1 worm cellular context compared by ENCODE assay signal in the genomic region with DNA sequence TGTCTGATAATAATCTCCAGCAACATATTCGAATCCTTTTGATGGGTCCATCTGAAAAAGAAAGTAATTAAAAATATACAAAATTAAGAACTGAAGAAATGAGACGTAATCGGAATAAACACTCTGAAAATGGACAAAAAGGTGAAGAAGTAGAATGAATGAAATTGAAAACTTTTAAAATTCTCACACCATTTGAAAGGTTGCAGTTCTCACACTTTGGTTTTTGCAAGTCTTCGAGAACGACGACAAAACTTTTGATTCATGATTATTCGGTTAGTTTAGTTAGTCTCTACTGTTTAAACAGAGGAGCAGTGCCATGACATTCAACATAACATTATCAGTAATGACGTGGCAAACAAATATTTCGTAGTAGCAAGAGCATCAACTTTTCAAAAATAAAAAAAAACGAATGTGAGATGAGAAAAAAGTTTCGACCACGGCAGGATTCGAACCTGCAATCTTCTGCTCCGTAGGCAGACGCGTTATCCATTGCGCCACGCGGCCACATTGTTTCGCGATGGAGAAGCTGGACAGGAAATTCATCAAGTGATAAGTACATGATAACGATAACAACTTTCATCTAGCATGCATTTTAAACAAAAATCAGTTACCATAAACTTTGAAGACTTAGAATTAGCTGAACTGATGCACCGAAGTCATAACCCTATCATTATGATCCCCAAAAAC.
TF ChIP-seq lines count a peak whose summit lies in the region.

A gene (minus strand): TSS at position 51 of the 687 bp plus-strand sequence.

TF ChIP-seq in whole organism, L4 larva, 104 proteins besides CTCF, POLR2A, EP300 and RAD21 (continued from another document):
- peak; percentile 59; the same call in 1 of the 2 replicates for TF ChIP-seq F26F4.8 (GFP tag; conservative IDR thresholded peaks at IDR 0.05; lab: Robert Waterston, UW)
- TF ChIP-seq D1046.2 (GFP tag; IDR thresholded peaks at IDR 0.05; lab: Robert Waterston, UW) = no peak
- TF ChIP-seq R02D3.7 (tag; optimal IDR thresholded peaks at IDR 0.05; lab: Kevin White, UChicago) = no peak
- TF ChIP-seq egl-27 (tag; optimal IDR thresholded peaks at IDR 0.05; lab: Kevin White, UChicago) = no peak
- no peak for TF ChIP-seq ZK546.5 (tag; optimal IDR thresholded peaks at IDR 0.05; lab: Kevin White, UChicago)
- TF ChIP-seq lin-38 (GFP tag; IDR thresholded peaks at IDR 0.05; lab: Robert Waterston, UW) = peak; percentile 64
- TF ChIP-seq unc-39 (tag; optimal IDR thresholded peaks at IDR 0.05; lab: Kevin White, UChicago) = no peak
- no peak for TF ChIP-seq daf-12 (tag; optimal IDR thresholded peaks at IDR 0.05; lab: Kevin White, UChicago)
- no peak for TF ChIP-seq snpc-4 (tag; optimal IDR thresholded peaks at IDR 0.05; lab: Kevin White, UChicago)
- TF ChIP-seq unc-130 (GFP tag; optimal IDR thresholded peaks at IDR 0.05; lab: Kevin White, UChicago) = no peak
- TF ChIP-seq hlh-11 (tag; optimal IDR thresholded peaks at IDR 0.05; lab: Kevin White, UChicago) = no peak
- TF ChIP-seq arid-1 (GFP tag; conservative IDR thresholded peaks at IDR 0.05; lab: Robert Waterston, UW) = 0 out of 2 replicates have a peak, but pooled peaks have one; percentile 60
- TF ChIP-seq mep-1 (tag; optimal IDR thresholded peaks at IDR 0.05; lab: Kevin White, UChicago) = no peak
